Worm (Caenorhabditis elegans) whole organism, midembryonic: ENCODE results near the gene ugt-58.

Experiments
- T22C8.4 ChIP-seq: fragments of 200-800 bp; sonication (Bioruptor generic); IDR thresholded peaks from 2 replicates; pipeline ENCODE4 v1.3.6; 2022; ENCODE audit warnings: missing genetic modification characterization, missing compliant biosample characterization
- cog-1 ChIP-seq: sonication (generic microtip); optimal IDR thresholded peaks from 2 replicates; lab custom pipeline; 2016; ENCODE audit warnings: missing genetic modification characterization, missing compliant biosample characterization
- flt-1 ChIP-seq: fragments of 200-800 bp; sonication (Bioruptor generic); IDR thresholded peaks from 2 replicates; pipeline ENCODE4 v1.3.6; 2022; ENCODE audit warnings: missing genetic modification characterization, missing compliant biosample characterization
- klf-2 ChIP-seq: fragments of 200-800 bp; sonication (Bioruptor generic); conservative IDR thresholded peaks from 2 replicates; pipeline ENCODE4 v1.3.6; 2022; ENCODE audit warnings: missing genetic modification reagents, missing genetic modification characterization, missing compliant biosample characterization
- med-1 ChIP-seq: sonication (generic microtip); optimal IDR thresholded peaks from 2 replicates; lab custom pipeline; 2017; ENCODE audit warnings: missing genetic modification characterization, mild to moderate bottlenecking, missing compliant biosample characterization, antibody characterized with exemption, missing genetic modification reagents; ENCODE audit not compliant: insufficient read depth
- ref-1 ChIP-seq: fragments of 200-800 bp; sonication (Bioruptor generic); conservative IDR thresholded peaks from 2 replicates; pipeline ENCODE4 v1.3.6; 2022; ENCODE audit warnings: missing genetic modification reagents, missing genetic modification characterization, missing compliant biosample characterization
- tab-1 ChIP-seq: fragments of 200-800 bp; sonication (Bioruptor generic); IDR thresholded peaks from 2 replicates; pipeline ENCODE4 v1.3.6; 2022; ENCODE audit warnings: missing genetic modification characterization, missing compliant biosample characterization
- ztf-23 ChIP-seq: fragments of 200-800 bp; sonication (Bioruptor generic); IDR thresholded peaks from 2 replicates; pipeline ENCODE4 v1.3.6; 2022; ENCODE audit warnings: missing genetic modification reagents, missing genetic modification characterization, missing compliant biosample characterization
- ztf-29 ChIP-seq: fragments of 200-800 bp; sonication (Bioruptor generic); IDR thresholded peaks from 2 replicates; pipeline ENCODE4 v1.3.6; 2022; ENCODE audit warnings: missing genetic modification reagents, missing genetic modification characterization, missing compliant biosample characterization

Gene ugt-58

ce11 chrII:9618759-9619158, 32.2 kb upstream of the ugt-58 start:
- TF ChIP-seq ztf-23 (GFP tag; lab: Robert Waterston, UW) (no peak), ztf-29 (GFP tag; lab: Robert Waterston, UW) (no peak), ref-1 (no peak), flt-1 (GFP tag; lab: Robert Waterston, UW) (no peak), klf-2 (GFP tag; lab: Robert Waterston, UW) (no peak), tab-1 (no peak), T22C8.4 (GFP tag; lab: Robert Waterston, UW) (no peak), cog-1 (no peak), med-1 (no peak)

ce11 chrII:9617902-9618245, 31.3 kb upstream of the ugt-58 start:
- TF ChIP-seq klf-2 (GFP tag; lab: Robert Waterston, UW) (no peak), tab-1 (no peak), ztf-29 (GFP tag; lab: Robert Waterston, UW) (no peak), ref-1 (no peak), ztf-23 (GFP tag; lab: Robert Waterston, UW) (no peak), T22C8.4 (GFP tag; lab: Robert Waterston, UW) (no peak), cog-1 (no peak), med-1 (no peak), flt-1 (GFP tag; lab: Robert Waterston, UW) (no peak)

ce11 chrII:9617039-9617901, 30.7 kb upstream of the ugt-58 start, which contains the start of gene hal-3:
hal-3 (minus strand) TSS chrII:9617125.
- TF ChIP-seq klf-2 (GFP tag; lab: Robert Waterston, UW) = no peak
- TF ChIP-seq T22C8.4 (GFP tag; lab: Robert Waterston, UW) = 0 out of 2 replicates have a peak, but pooled peaks have one; percentile 37

ce11 chrII:9614728-9615127, 28.1 kb upstream of the ugt-58 start, which contains the start of gene hlh-6:
hlh-6 (minus strand) TSS chrII:9614828.
- TF ChIP-seq ztf-29 (GFP tag; lab: Robert Waterston, UW) = no peak
- no peak for TF ChIP-seq flt-1 (GFP tag; lab: Robert Waterston, UW)
- no peak for TF ChIP-seq T22C8.4 (GFP tag; lab: Robert Waterston, UW)
- TF ChIP-seq ref-1 = no peak
- TF ChIP-seq med-1 = no peak
- no peak for TF ChIP-seq tab-1
- no peak for TF ChIP-seq ztf-23 (GFP tag; lab: Robert Waterston, UW)
- TF ChIP-seq cog-1 = no peak
- TF ChIP-seq klf-2 (GFP tag; lab: Robert Waterston, UW) = no peak

- TF ChIP-seq cog-1 (no peak), ztf-29 (GFP tag; lab: Robert Waterston, UW) (no peak), tab-1 (no peak), klf-2 (GFP tag; lab: Robert Waterston, UW) (no peak), med-1 (no peak), ref-1 (no peak), ztf-23 (GFP tag; lab: Robert Waterston, UW) (no peak), flt-1 (GFP tag; lab: Robert Waterston, UW) (no peak)
Observed at ce11 chrII:9611347-9611923, 24.9 kb upstream of the ugt-58 start, which contains the start of the genes T15H9.5 and T15H9.4. T15H9.5 (minus strand) TSS chrII:9611447. T15H9.4 (plus strand) TSS chrII:9611873.

- TF ChIP-seq tab-1 (no peak), T22C8.4 (GFP tag; lab: Robert Waterston, UW) (no peak), flt-1 (GFP tag; lab: Robert Waterston, UW) (no peak), klf-2 (GFP tag; lab: Robert Waterston, UW) (no peak), ztf-23 (GFP tag; lab: Robert Waterston, UW) (no peak)
Observed at ce11 chrII:9609296-9609695, 22.7 kb upstream of the ugt-58 start, which contains the start of gene pap-2. pap-2 (minus strand) TSS chrII:9609396.

- no peak for TF ChIP-seq T22C8.4 (GFP tag; lab: Robert Waterston, UW)
- no peak for TF ChIP-seq klf-2 (GFP tag; lab: Robert Waterston, UW)
- TF ChIP-seq ztf-29 (GFP tag; lab: Robert Waterston, UW) = no peak
- no peak for TF ChIP-seq ref-1
- no peak for TF ChIP-seq flt-1 (GFP tag; lab: Robert Waterston, UW)
- no peak for TF ChIP-seq cog-1
Observed at ce11 chrII:9607137-9607536, 20.6 kb upstream of the ugt-58 start.

- no peak for TF ChIP-seq ztf-29 (GFP tag; lab: Robert Waterston, UW)
- TF ChIP-seq ztf-23 (GFP tag; lab: Robert Waterston, UW) = no peak
- no peak for TF ChIP-seq flt-1 (GFP tag; lab: Robert Waterston, UW)
- no peak for TF ChIP-seq med-1
- no peak for TF ChIP-seq tab-1
- TF ChIP-seq klf-2 (GFP tag; lab: Robert Waterston, UW) = no peak
- TF ChIP-seq cog-1 = no peak
- no peak for TF ChIP-seq ref-1
- no peak for TF ChIP-seq T22C8.4 (GFP tag; lab: Robert Waterston, UW)
Observed at ce11 chrII:9606485-9607036, 20.0 kb upstream of the ugt-58 start.

- TF ChIP-seq tab-1 = no peak
- TF ChIP-seq ztf-23 (GFP tag; lab: Robert Waterston, UW) = no peak
- TF ChIP-seq med-1 = no peak
- no peak for TF ChIP-seq ztf-29 (GFP tag; lab: Robert Waterston, UW)
- TF ChIP-seq klf-2 (GFP tag; lab: Robert Waterston, UW) = no peak
- no peak for TF ChIP-seq ref-1
- TF ChIP-seq T22C8.4 (GFP tag; lab: Robert Waterston, UW) = no peak
- no peak for TF ChIP-seq flt-1 (GFP tag; lab: Robert Waterston, UW)
- TF ChIP-seq cog-1 = no peak
Observed at ce11 chrII:9605954-9606353, 19.4 kb upstream of the ugt-58 start.

- TF ChIP-seq med-1 (no peak), tab-1 (no peak), ref-1 (no peak), ztf-29 (GFP tag; lab: Robert Waterston, UW) (no peak), T22C8.4 (GFP tag; lab: Robert Waterston, UW) (no peak), cog-1 (no peak)
Observed at ce11 chrII:9605336-9605735, 18.8 kb upstream of the ugt-58 start, which contains the start of gene nhr-19. nhr-19 (minus strand) TSS chrII:9605526.
